Worm (Caenorhabditis elegans): ENCODE results near the gene npr-10.

The npr-10 gene

ce11 chrX:13034333-13034732 is 1.8 kb upstream of the npr-10 start:
- TF ChIP-seq athp-1 (tag; optimal IDR thresholded peaks at IDR 0.05) (no peak), F52B5.7 (tag; optimal IDR thresholded peaks at IDR 0.05) (no peak), zim-3 (tag; optimal IDR thresholded peaks at IDR 0.05) (no peak), B0336.3 (GFP tag; IDR thresholded peaks at IDR 0.05) (no peak), aptf-3 (GFP tag; IDR thresholded peaks at IDR 0.05) (no peak), die-1 (tag; optimal IDR thresholded peaks at IDR 0.05) (no peak), pha-4 (tag; optimal IDR thresholded peaks at IDR 0.05) (no peak), hmg-20 (GFP tag; IDR thresholded peaks at IDR 0.05) (no peak), egrh-3 (GFP tag; IDR thresholded peaks at IDR 0.05) (no peak), F10E7.11 (tag; optimal IDR thresholded peaks at IDR 0.05) (no peak), ztf-25 (GFP tag; IDR thresholded peaks at IDR 0.05) (no peak), F57A8.1 (GFP tag; optimal IDR thresholded peaks at IDR 0.05) (no peak)

- TF ChIP-seq F57A8.1 (GFP tag; optimal IDR thresholded peaks at IDR 0.05) = no peak
- TF ChIP-seq xnd-1 (tag; optimal IDR thresholded peaks at IDR 0.05) = no peak
- TF ChIP-seq ztf-3 (GFP tag; optimal IDR thresholded peaks at IDR 0.05) = no peak
- no peak for TF ChIP-seq B0035.1 (tag; optimal IDR thresholded peaks at IDR 0.05)
- TF ChIP-seq ceh-91 (GFP tag; IDR thresholded peaks at IDR 0.05) = no peak
- TF ChIP-seq attf-6 (GFP tag; IDR thresholded peaks at IDR 0.05) = no peak
- TF ChIP-seq fkh-3 (tag; optimal IDR thresholded peaks at IDR 0.05) = no peak
- TF ChIP-seq F55B11.4 (tag; optimal IDR thresholded peaks at IDR 0.05; ENCODE audit: borderline replicate concordance, insufficient read depth) = no peak
- no peak for TF ChIP-seq hlh-26 (GFP tag; conservative IDR thresholded peaks at IDR 0.05)
- TF ChIP-seq pha-4 (tag; optimal IDR thresholded peaks at IDR 0.05) = no peak
- no peak for TF ChIP-seq zim-3 (tag; optimal IDR thresholded peaks at IDR 0.05)
- TF ChIP-seq nfya-2 (GFP tag; IDR thresholded peaks at IDR 0.05) = no peak
- TF ChIP-seq dpff-1 (tag; optimal IDR thresholded peaks at IDR 0.05) = no peak
Observed at ce11 chrX:13033850-13034249, 1.3 kb upstream of the npr-10 start.

ce11 chrX:13021446-13021845 is 11.1 kb downstream of the npr-10 start:
- TF ChIP-seq madf-8 (GFP tag; conservative IDR thresholded peaks at IDR 0.05) (no peak), snpc-1.1 (tag; optimal IDR thresholded peaks at IDR 0.05; ENCODE audit: insufficient read depth) (no peak), madf-10 (tag; optimal IDR thresholded peaks at IDR 0.05) (no peak), lin-40 (tag; optimal IDR thresholded peaks at IDR 0.05) (no peak), bed-2 (GFP tag; IDR thresholded peaks at IDR 0.05) (no peak), bed-1 (GFP tag; IDR thresholded peaks at IDR 0.05) (no peak), F49E8.2 (tag; optimal IDR thresholded peaks at IDR 0.05; ENCODE audit: insufficient read depth) (no peak), hmg-20 (GFP tag; IDR thresholded peaks at IDR 0.05) (no peak), efl-1 (GFP tag; optimal IDR thresholded peaks at IDR 0.05) (no peak), lin-35 (GFP tag; optimal IDR thresholded peaks at IDR 0.05) (no peak), hsf-1 (GFP tag; IDR thresholded peaks at IDR 0.05) (no peak), Y56A3A.18 (GFP tag; IDR thresholded peaks at IDR 0.05) (no peak), nfyb-1 (GFP tag; IDR thresholded peaks at IDR 0.05) (no peak), B0035.1 (tag; optimal IDR thresholded peaks at IDR 0.05) (no peak), him-1 (tag; optimal IDR thresholded peaks at IDR 0.05) (no peak), rcor-1 (GFP tag; IDR thresholded peaks at IDR 0.05) (no peak), hmg-1.2 (GFP tag; IDR thresholded peaks at IDR 0.05) (no peak), sea-2 (GFP tag; IDR thresholded peaks at IDR 0.05) (no peak), nhr-27 (tag; optimal IDR thresholded peaks at IDR 0.05) (no peak), mxl-1 (tag; optimal IDR thresholded peaks at IDR 0.05) (no peak)
